Fruit fly (Drosophila melanogaster) whole organism, embryonic: ENCODE data around the gene CG11674.

Source experiments
- Aef1 ChIP-seq: fragments of 200-800 bp; sonication (Bioruptor generic); IDR thresholded peaks from 3 replicates; pipeline ENCODE4 v1.3.6; 2022; ENCODE audit warnings: missing biosample characterization, missing genetic modification characterization
- CG10321 ChIP-seq: fragments of 200-800 bp; sonication (Bioruptor generic); IDR thresholded peaks from 2 replicates; pipeline ENCODE4 v1.3.6; 2022; ENCODE audit warnings: missing biosample characterization, missing genetic modification characterization
- CG12155 ChIP-seq: fragments of 200-800 bp; sonication (Bioruptor generic); optimal IDR thresholded peaks from 3 replicates; lab custom pipeline; 2016; ENCODE audit warnings: missing biosample characterization, missing genetic modification characterization
- CG16813 ChIP-seq: fragments of 200-800 bp; sonication (Bioruptor generic); IDR thresholded peaks from 3 replicates; pipeline ENCODE4 v1.3.6; 2022; ENCODE audit warnings: missing biosample characterization, missing genetic modification characterization; ENCODE audit not compliant: partially characterized antibody
- CG17186 ChIP-seq: fragments of 200-800 bp; sonication (Bioruptor generic); optimal IDR thresholded peaks from 3 replicates; lab custom pipeline; 2017; ENCODE audit warnings: missing biosample characterization, missing genetic modification reagents, missing genetic modification characterization
- CG3995 ChIP-seq: fragments of 200-800 bp; sonication (Bioruptor generic); optimal IDR thresholded peaks from 3 replicates; lab custom pipeline; 2016; ENCODE audit warnings: missing biosample characterization, missing genetic modification characterization
- CG7987 ChIP-seq: fragments of 200-800 bp; sonication (Bioruptor generic); optimal IDR thresholded peaks from 2 replicates; lab custom pipeline; 2018; ENCODE audit warnings: missing biosample characterization, mild to moderate bottlenecking, missing genetic modification characterization, moderate library complexity
- TFAM ChIP-seq: fragments of 200-800 bp; sonication (Bioruptor generic); optimal IDR thresholded peaks from 2 replicates; lab custom pipeline; 2017; ENCODE audit warnings: missing biosample characterization, missing genetic modification characterization, inconsistent platforms
- bsh ChIP-seq, 2 experiments: fragments of 200-800 bp; sonication (Bioruptor generic); optimal IDR thresholded peaks; 2 replicates each; lab custom pipeline; 2017 to 2018; ENCODE audit warnings: mild to moderate bottlenecking in 2 of 2, missing biosample characterization in 2 of 2, missing genetic modification characterization in 2 of 2, moderate library complexity in 1 of 2
- en ChIP-seq: fragments of 200-800 bp; sonication (Bioruptor generic); optimal IDR thresholded peaks from 2 replicates; lab custom pipeline; 2016; ENCODE audit warnings: missing biosample characterization, missing genetic modification characterization
- luna ChIP-seq: fragments of 200-800 bp; sonication (Bioruptor generic); optimal IDR thresholded peaks from 2 replicates; lab custom pipeline; 2016; ENCODE audit warnings: missing biosample characterization, missing genetic modification characterization
- tx ChIP-seq: fragments of 200-800 bp; sonication (Bioruptor generic); optimal IDR thresholded peaks from 2 replicates; lab custom pipeline; 2016; ENCODE audit warnings: missing biosample characterization, missing genetic modification characterization

dm6 chrX:14260863-14261262 lies 35.2 kb upstream of the CG11674 start, which contains the start of the genes CG46317 and Tat:
- TF ChIP-seq luna (GFP tag; lab: Kevin White, UChicago) (no peak), CG16813 (GFP tag; lab: Robert Waterston, UW) (no peak), bsh (GFP tag; optimal IDR thresholded peaks at IDR 0.05; lab: Kevin White, UChicago) (no peak), CG17186 (GFP tag; lab: Kevin White, UChicago) (no peak), Aef1 (GFP tag; lab: Robert Waterston, UW) (no peak), TFAM (GFP tag; lab: Kevin White, UChicago) (no peak), en (no peak), CG10321 (GFP tag; lab: Robert Waterston, UW) (no peak), CG7987 (GFP tag; lab: Kevin White, UChicago) (no peak), CG12155 (no peak), tx (GFP tag; lab: Kevin White, UChicago) (no peak), CG3995 (GFP tag; lab: Kevin White, UChicago) (no peak)
